Worm (Caenorhabditis elegans) whole organism, late embryonic: ENCODE measurements around the gene F10B5.2.

ENCODE experiments used
- ama-1 ChIP-seq: fragments of 150-350 bp; optimal IDR thresholded peaks from 2 replicates; lab custom pipeline; 2014
- ceh-9 ChIP-seq: sonication (generic microtip); optimal IDR thresholded peaks from 2 replicates; lab custom pipeline; 2016; ENCODE audit warnings: mild to moderate bottlenecking, missing genetic modification characterization, inconsistent platforms, missing compliant biosample characterization
- dmd-4 ChIP-seq: sonication (generic microtip); optimal IDR thresholded peaks from 2 replicates; lab custom pipeline; 2016; ENCODE audit warnings: borderline replicate concordance, missing genetic modification characterization, missing compliant biosample characterization
- elt-2 ChIP-seq: sonication (generic microtip); optimal IDR thresholded peaks from 2 replicates; lab custom pipeline; 2016; ENCODE audit warnings: missing genetic modification reagents, missing genetic modification characterization, missing compliant biosample characterization
- lin-11 ChIP-seq: fragments of 200-800 bp; sonication (Bioruptor generic); optimal IDR thresholded peaks from 2 replicates; lab custom pipeline; 2018; ENCODE audit warnings: mild to moderate bottlenecking, missing genetic modification characterization, missing compliant biosample characterization
- pha-2 ChIP-seq: sonication (generic microtip); optimal IDR thresholded peaks from 2 replicates; lab custom pipeline; 2017; ENCODE audit warnings: mild to moderate bottlenecking, missing genetic modification characterization, missing compliant biosample characterization
- pha-4 ChIP-seq: fragments of 150-350 bp; optimal IDR thresholded peaks from 2 replicates; lab custom pipeline; 2018; ENCODE audit warnings: missing biosample characterization, missing genetic modification reagents, missing genetic modification characterization
- pros-1 ChIP-seq: fragments of 150-350 bp; optimal IDR thresholded peaks from 2 replicates; lab custom pipeline; 2014; ENCODE audit warnings: missing biosample characterization, missing genetic modification reagents, missing genetic modification characterization
- tbx-2 ChIP-seq: sonication (generic microtip); optimal IDR thresholded peaks from 2 replicates; lab custom pipeline; 2016; ENCODE audit warnings: missing genetic modification characterization, missing compliant biosample characterization
- zip-5 ChIP-seq: sonication (generic microtip); optimal IDR thresholded peaks from 2 replicates; lab custom pipeline; 2016; ENCODE audit warnings: missing genetic modification characterization, missing compliant biosample characterization

DNA sequence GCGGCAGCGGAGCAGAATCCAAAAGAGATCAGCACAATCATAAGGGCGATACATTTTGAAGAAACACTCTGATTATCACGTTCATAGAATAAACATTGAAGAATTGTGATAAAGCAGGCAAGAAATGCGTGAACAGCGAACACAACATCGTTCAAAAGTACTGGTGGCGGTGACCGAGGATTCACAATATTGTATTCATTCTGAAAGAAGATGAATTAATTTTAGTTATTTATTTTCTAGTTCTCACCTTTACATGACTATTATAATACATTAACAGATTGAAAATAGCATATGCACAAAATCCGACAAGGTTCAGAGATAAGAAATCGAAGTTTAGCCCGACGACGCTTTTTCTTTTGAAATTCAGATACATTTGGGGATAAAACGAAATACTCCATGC lies 8.6 kb upstream of the F10B5.2 start:
- TF ChIP-seq ceh-9 (tag; lab: Kevin White, UChicago) (no peak), zip-5 (no peak), elt-2 (no peak), pha-4 (no peak), ama-1 (lab: Kevin White, UChicago) (no peak), pros-1 (no peak), dmd-4 (no peak), lin-11 (tag; lab: Kevin White, UChicago) (no peak), tbx-2 (no peak), pha-2 (no peak)
